Fruit fly (Drosophila melanogaster) whole organism, prepupa: Measurements from ENCODE around the gene galla-2.

Source experiments
- CG10669 ChIP-seq: fragments of 200-800 bp; sonication (Bioruptor generic); optimal IDR thresholded peaks from 3 replicates; lab custom pipeline; 2018; ENCODE audit warnings: missing biosample characterization, mild to moderate bottlenecking, missing genetic modification characterization, moderate library complexity
- CG11902 ChIP-seq: fragments of 200-800 bp; sonication (Bioruptor generic); optimal IDR thresholded peaks from 3 replicates; lab custom pipeline; 2016; ENCODE audit warnings: missing biosample characterization, missing genetic modification characterization
- esn ChIP-seq: fragments of 200-800 bp; sonication (Bioruptor generic); optimal IDR thresholded peaks from 2 replicates; lab custom pipeline; 2016; ENCODE audit warnings: missing biosample characterization, mild to moderate bottlenecking, missing genetic modification characterization, moderate library complexity
- fkh ChIP-seq: fragments of 200-800 bp; sonication (Bioruptor generic); optimal IDR thresholded peaks from 3 replicates; lab custom pipeline; 2017; ENCODE audit warnings: missing biosample characterization, mild to moderate bottlenecking, missing genetic modification characterization, moderate library complexity

DNA sequence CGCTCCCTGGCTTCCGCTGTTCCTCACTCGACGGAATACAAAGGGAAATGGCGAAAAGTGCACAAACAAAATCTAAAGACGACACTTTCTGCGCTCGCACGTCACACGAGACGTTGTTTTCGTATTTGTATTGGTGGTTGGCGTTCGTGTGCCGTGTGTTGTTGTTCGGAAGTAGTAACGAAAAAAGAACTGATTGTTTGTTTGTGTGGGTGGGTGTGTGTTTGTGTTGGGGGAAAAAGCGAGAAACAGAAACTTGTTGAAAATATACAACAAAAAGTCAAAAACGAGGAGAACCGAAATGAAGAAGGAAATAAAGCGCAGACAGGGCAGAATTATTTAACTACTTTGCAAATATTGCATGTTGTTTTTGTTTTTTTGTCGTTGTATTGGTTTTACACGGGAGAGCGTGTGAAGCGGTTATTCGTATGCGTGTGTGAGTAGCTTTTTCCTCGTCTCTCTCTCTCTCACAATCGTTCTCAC lies 15.6 kb downstream of the galla-2 start:
- TF ChIP-seq CG11902 (no peak), fkh (GFP tag; lab: Kevin White, UChicago) (peak; percentile 47), CG10669 (GFP tag; lab: Kevin White, UChicago) (no peak), esn (GFP tag; lab: Kevin White, UChicago) (no peak)
